Worm (Caenorhabditis elegans) whole organism, L4/young adult: ENCODE data around the gene tpp-2.

Experiments
- W03F9.2 ChIP-seq: fragments of 150-350 bp; optimal IDR thresholded peaks from 2 replicates; lab custom pipeline; 2014; ENCODE audit warnings: missing biosample characterization, missing genetic modification characterization
- dao-5 ChIP-seq: sonication (generic microtip); optimal IDR thresholded peaks from 2 replicates; lab custom pipeline; 2016; ENCODE audit warnings: missing genotype, missing genetic modification characterization, moderate library complexity, missing compliant biosample characterization
- him-1 ChIP-seq: sonication (generic microtip); optimal IDR thresholded peaks from 2 replicates; lab custom pipeline; 2016; ENCODE audit warnings: missing genotype, missing genetic modification reagents, missing genetic modification characterization, missing compliant biosample characterization

- peak; percentile 88 for TF ChIP-seq W03F9.2 (tag; lab: Kevin White, UChicago)
- TF ChIP-seq him-1 = peak; percentile 36
- no peak for TF ChIP-seq dao-5 (tag; lab: Kevin White, UChicago)
Observed at ce11 chrII:6047639-6048159, 49.7 kb downstream of the tpp-2 start, which contains the start of the genes R12C12.6 and ran-5.
